Worm (Caenorhabditis elegans) whole organism, midembryonic: ENCODE data around the gene bath-36.

ENCODE experiments used
- med-1 ChIP-seq: sonication (generic microtip); optimal IDR thresholded peaks from 2 replicates; lab custom pipeline; 2017; ENCODE audit warnings: missing genetic modification characterization, mild to moderate bottlenecking, missing compliant biosample characterization, antibody characterized with exemption, missing genetic modification reagents; ENCODE audit not compliant: insufficient read depth
- ref-1 ChIP-seq: fragments of 200-800 bp; sonication (Bioruptor generic); conservative IDR thresholded peaks from 2 replicates; pipeline ENCODE4 v1.3.6; 2022; ENCODE audit warnings: missing genetic modification reagents, missing genetic modification characterization, missing compliant biosample characterization
- tab-1 ChIP-seq: fragments of 200-800 bp; sonication (Bioruptor generic); IDR thresholded peaks from 2 replicates; pipeline ENCODE4 v1.3.6; 2022; ENCODE audit warnings: missing genetic modification characterization, missing compliant biosample characterization

- TF ChIP-seq ref-1 (GFP tag; lab: Robert Waterston, UW) (no peak), med-1 (GFP tag; lab: Kevin White, UChicago) (no peak), tab-1 (GFP tag; lab: Robert Waterston, UW) (no peak)
Observed at ce11 chrV:15175459-15175858, 12.2 kb upstream of the bath-36 start, which contains the start of gene clec-47.
